Worm (Caenorhabditis elegans) whole organism, early embryonic: Measurements from ENCODE around the gene Y22D7AR.7.

Experiments used
- flt-1 ChIP-seq: fragments of 200-800 bp; sonication (Bioruptor generic); IDR thresholded peaks from 2 replicates; pipeline ENCODE4 v1.3.6; 2022; ENCODE audit warnings: missing genetic modification characterization, missing compliant biosample characterization
- hmbx-1 ChIP-seq: sonication (generic microtip); optimal IDR thresholded peaks from 2 replicates; lab custom pipeline; 2016; ENCODE audit warnings: mild to moderate bottlenecking, missing genetic modification characterization, missing compliant biosample characterization
- hmg-4 ChIP-seq: fragments of 200-800 bp; sonication (Bioruptor generic); optimal IDR thresholded peaks from 2 replicates; lab custom pipeline; 2018; ENCODE audit warnings: mild to moderate bottlenecking, missing genetic modification characterization, missing compliant biosample characterization

DNA sequence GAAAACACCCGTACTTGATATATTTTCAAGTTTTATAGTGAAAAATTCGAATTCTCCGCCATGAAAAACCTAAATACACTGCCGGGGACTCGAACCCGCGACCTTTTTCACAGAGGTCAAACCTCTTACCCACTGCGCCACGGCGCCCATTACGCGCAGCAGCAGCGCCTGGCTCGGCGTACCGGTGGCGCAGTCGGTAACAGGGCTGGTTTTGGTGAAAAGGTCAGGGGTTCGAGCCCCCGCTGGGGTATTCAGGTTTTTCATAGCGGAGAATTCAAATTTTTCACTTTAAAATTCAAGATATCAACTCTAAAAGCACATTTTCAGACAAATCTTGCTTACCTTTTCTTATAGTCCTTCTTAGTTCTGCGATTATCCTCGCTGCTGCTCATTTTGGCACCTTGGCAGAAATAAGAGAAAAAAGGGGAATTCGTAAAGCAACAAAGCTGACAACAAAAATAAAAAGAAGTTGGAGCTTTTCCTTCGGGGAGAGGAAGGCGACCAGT, 23.1 kb downstream of the Y22D7AR.7 start, which contains the start of gene Y22D7AL.16:
- TF ChIP-seq hmbx-1 (tag; lab: Kevin White, UChicago), result no peak
- TF ChIP-seq hmg-4 (GFP tag; lab: Kevin White, UChicago), result no peak
- TF ChIP-seq flt-1, result no peak
